Fruit fly (Drosophila melanogaster) whole organism, prepupa: ENCODE results near the gene CG31709.

Source experiments
- CG11762 ChIP-seq: fragments of 200-800 bp; sonication (Bioruptor generic); optimal IDR thresholded peaks from 3 replicates; lab custom pipeline; 2016; ENCODE audit warnings: missing biosample characterization, missing genetic modification characterization; ENCODE audit not compliant: insufficient read depth
- CG3032 ChIP-seq: fragments of 200-800 bp; optimal IDR thresholded peaks from 2 replicates; lab custom pipeline; 2019; ENCODE audit warnings: missing biosample characterization, mild to moderate bottlenecking, missing genetic modification characterization, moderate library complexity
- CG31627 ChIP-seq: fragments of 200-800 bp; sonication (Bioruptor generic); optimal IDR thresholded peaks from 3 replicates; lab custom pipeline; 2016; ENCODE audit warnings: missing biosample characterization, missing genetic modification characterization
- CG32006 ChIP-seq: fragments of 200-800 bp; sonication (Bioruptor generic); optimal IDR thresholded peaks from 3 replicates; lab custom pipeline; 2017; ENCODE audit warnings: missing biosample characterization, mild to moderate bottlenecking, missing genetic modification characterization
- CG3919 ChIP-seq: fragments of 200-800 bp; sonication (Bioruptor generic); optimal IDR thresholded peaks from 3 replicates; lab custom pipeline; 2016; ENCODE audit warnings: missing biosample characterization, missing genetic modification characterization
- CG4318 ChIP-seq: fragments of 200-800 bp; sonication (Bioruptor generic); optimal IDR thresholded peaks from 3 replicates; lab custom pipeline; 2017; ENCODE audit warnings: missing biosample characterization, mild to moderate bottlenecking, missing genetic modification characterization
- CG6163 ChIP-seq: fragments of 200-800 bp; sonication (Bioruptor generic); IDR thresholded peaks from 3 replicates; pipeline ENCODE4 v1.3.6; 2022; ENCODE audit warnings: missing biosample characterization, missing genetic modification characterization
- CG6276 ChIP-seq: fragments of 200-800 bp; sonication (Bioruptor generic); optimal IDR thresholded peaks from 2 replicates; lab custom pipeline; 2017; ENCODE audit warnings: missing biosample characterization, mild to moderate bottlenecking, missing genetic modification characterization
- CG6808 ChIP-seq: fragments of 200-800 bp; sonication (Bioruptor generic); optimal IDR thresholded peaks from 3 replicates; lab custom pipeline; 2017; ENCODE audit warnings: missing biosample characterization, missing genetic modification characterization, mild to moderate bottlenecking, moderate library complexity, missing genetic modification reagents
- CG6854 ChIP-seq: fragments of 200-800 bp; sonication (Bioruptor generic); optimal IDR thresholded peaks from 2 replicates; lab custom pipeline; 2017; ENCODE audit warnings: missing biosample characterization, mild to moderate bottlenecking, missing genetic modification characterization
- CG7368 ChIP-seq: fragments of 200-800 bp; sonication (Bioruptor generic); optimal IDR thresholded peaks from 3 replicates; lab custom pipeline; 2016; ENCODE audit warnings: missing biosample characterization, missing genetic modification characterization
- CG8119 ChIP-seq: fragments of 200-800 bp; sonication (Bioruptor generic); IDR thresholded peaks from 3 replicates; pipeline ENCODE4 v1.3.6; 2022; ENCODE audit warnings: missing biosample characterization, missing genetic modification characterization
- CG8319 ChIP-seq: fragments of 200-800 bp; sonication (Bioruptor generic); optimal IDR thresholded peaks from 3 replicates; lab custom pipeline; 2016; ENCODE audit warnings: missing biosample characterization, missing genetic modification characterization
- Eip78C ChIP-seq: fragments of 200-800 bp; sonication (Bioruptor generic); peaks from one replicate; lab custom pipeline; 2016; ENCODE audit warnings: missing biosample characterization, missing genetic modification characterization
- Ets96B ChIP-seq: fragments of 200-800 bp; optimal IDR thresholded peaks from 2 replicates; lab custom pipeline; 2019; ENCODE audit warnings: missing biosample characterization, mild to moderate bottlenecking, missing genetic modification characterization, moderate library complexity
- Gug ChIP-seq: fragments of 200-800 bp; sonication (Bioruptor generic); IDR thresholded peaks from 2 replicates; pipeline ENCODE4 v1.3.6; 2022; ENCODE audit warnings: missing biosample characterization, missing genetic modification characterization
- Hr38 ChIP-seq: sonication (Bioruptor generic); optimal IDR thresholded peaks from 2 replicates; lab custom pipeline; 2016; ENCODE audit warnings: missing biosample characterization, missing genetic modification characterization
- Hr39 ChIP-seq: fragments of 200-800 bp; sonication (Bioruptor generic); optimal IDR thresholded peaks from 2 replicates; lab custom pipeline; 2016; ENCODE audit warnings: missing biosample characterization, missing genetic modification characterization
- Hr4 ChIP-seq: fragments of 200-800 bp; sonication (Bioruptor generic); optimal IDR thresholded peaks from 3 replicates; lab custom pipeline; 2016; ENCODE audit warnings: missing biosample characterization, missing genetic modification characterization
- Met ChIP-seq: fragments of 200-800 bp; sonication (Bioruptor generic); optimal IDR thresholded peaks from 3 replicates; lab custom pipeline; 2016; ENCODE audit warnings: missing biosample characterization, missing genetic modification characterization
- OdsH ChIP-seq: fragments of 200-800 bp; sonication (Bioruptor generic); optimal IDR thresholded peaks from 3 replicates; lab custom pipeline; 2016; ENCODE audit warnings: missing biosample characterization, missing genetic modification characterization
- Sox14 ChIP-seq: fragments of 200-800 bp; sonication (Bioruptor generic); optimal IDR thresholded peaks from 3 replicates; lab custom pipeline; 2016; ENCODE audit warnings: missing biosample characterization, missing genetic modification characterization
- Sox15 ChIP-seq: fragments of 200-800 bp; sonication (Bioruptor generic); optimal IDR thresholded peaks from 3 replicates; lab custom pipeline; 2016; ENCODE audit warnings: missing biosample characterization, missing genetic modification characterization
- achi ChIP-seq: fragments of 200-800 bp; sonication (Bioruptor generic); optimal IDR thresholded peaks from 3 replicates; lab custom pipeline; 2016; ENCODE audit warnings: missing biosample characterization, missing genetic modification characterization
- acj6 ChIP-seq: fragments of 200-800 bp; sonication (Bioruptor generic); optimal IDR thresholded peaks from 3 replicates; lab custom pipeline; 2016; ENCODE audit warnings: missing biosample characterization, missing genetic modification characterization
- dac ChIP-seq: fragments of 200-800 bp; sonication (Bioruptor generic); optimal IDR thresholded peaks from 2 replicates; lab custom pipeline; 2017; ENCODE audit warnings: missing biosample characterization, mild to moderate bottlenecking, missing genetic modification characterization
- dsx ChIP-seq: fragments of 200-800 bp; optimal IDR thresholded peaks from 3 replicates; lab custom pipeline; 2019; ENCODE audit warnings: missing biosample characterization, mild to moderate bottlenecking, missing genetic modification characterization, moderate library complexity; ENCODE audit not compliant: poor library complexity, severe bottlenecking
- eg ChIP-seq: fragments of 200-800 bp; sonication (Bioruptor generic); IDR thresholded peaks from 3 replicates; pipeline ENCODE4 v1.3.6; 2022; ENCODE audit warnings: missing biosample characterization, missing genetic modification characterization
- esn ChIP-seq: fragments of 200-800 bp; sonication (Bioruptor generic); optimal IDR thresholded peaks from 2 replicates; lab custom pipeline; 2016; ENCODE audit warnings: missing biosample characterization, mild to moderate bottlenecking, missing genetic modification characterization, moderate library complexity
- fkh ChIP-seq: fragments of 200-800 bp; sonication (Bioruptor generic); optimal IDR thresholded peaks from 3 replicates; lab custom pipeline; 2017; ENCODE audit warnings: missing biosample characterization, mild to moderate bottlenecking, missing genetic modification characterization, moderate library complexity
- lz ChIP-seq: fragments of 200-800 bp; sonication (Bioruptor generic); optimal IDR thresholded peaks from 3 replicates; lab custom pipeline; 2016; ENCODE audit warnings: missing biosample characterization, missing genetic modification characterization
- pdm3 ChIP-seq: fragments of 200-800 bp; sonication (Bioruptor generic); optimal IDR thresholded peaks from 3 replicates; lab custom pipeline; 2016; ENCODE audit warnings: missing biosample characterization, missing genetic modification characterization
- spab ChIP-seq: fragments of 200-800 bp; sonication (Bioruptor generic); optimal IDR thresholded peaks from 2 replicates; lab custom pipeline; 2017; ENCODE audit warnings: missing biosample characterization, mild to moderate bottlenecking, missing genetic modification characterization, missing genetic modification reagents
- ss ChIP-seq, 2 experiments: fragments of 200-800 bp; sonication (Bioruptor generic); optimal IDR thresholded peaks; 2 replicates in 1 of 2; 3 replicates in 1 of 2; lab custom pipeline; 2017 to 2018; ENCODE audit warnings: mild to moderate bottlenecking in 2 of 2, missing biosample characterization in 2 of 2, missing genetic modification characterization in 2 of 2, moderate library complexity in 1 of 2
- svp ChIP-seq: fragments of 200-800 bp; sonication (Bioruptor generic); peaks from one replicate; lab custom pipeline; 2016; ENCODE audit warnings: missing biosample characterization, missing genetic modification characterization
- topi ChIP-seq: fragments of 200-800 bp; sonication (Bioruptor generic); optimal IDR thresholded peaks from 3 replicates; lab custom pipeline; 2016; ENCODE audit warnings: missing biosample characterization, missing genetic modification characterization
- vri ChIP-seq: fragments of 200-800 bp; sonication (Bioruptor generic); optimal IDR thresholded peaks from 3 replicates; lab custom pipeline; 2016; ENCODE audit warnings: missing biosample characterization, mild to moderate bottlenecking, missing genetic modification characterization

Gene CG31709

dm6 chr2L:9545511-9545910 lies 33.9 kb downstream of the CG31709 start, which contains the start of gene CG13114:
CG13114 (plus strand) TSS chr2L:9545811.
- no peak for TF ChIP-seq achi (GFP tag; lab: Kevin White, UChicago)
- no peak for TF ChIP-seq OdsH (GFP tag; lab: Kevin White, UChicago)
- TF ChIP-seq CG8319 (GFP tag; lab: Kevin White, UChicago), result no peak
- no peak for TF ChIP-seq Eip78C
- no peak for TF ChIP-seq CG6808
- TF ChIP-seq Met (GFP tag; lab: Kevin White, UChicago), result no peak
- no peak for TF ChIP-seq spab (GFP tag; lab: Kevin White, UChicago)
- no peak for TF ChIP-seq Sox14
- no peak for TF ChIP-seq esn (GFP tag; lab: Kevin White, UChicago)
- TF ChIP-seq svp (GFP tag; lab: Kevin White, UChicago), result no peak

dm6 chr2L:9543871-9544270 lies 35.6 kb downstream of the CG31709 start, which contains the start of gene CG13113:
CG13113 (plus strand) TSS chr2L:9544171.
- no peak for TF ChIP-seq CG6854 (GFP tag; lab: Kevin White, UChicago)
- no peak for TF ChIP-seq CG4318 (GFP tag; lab: Kevin White, UChicago)
- no peak for TF ChIP-seq CG8119 (GFP tag; lab: Robert Waterston, UW)
- no peak for TF ChIP-seq CG6276 (GFP tag; lab: Kevin White, UChicago)
- no peak for TF ChIP-seq CG3919 (GFP tag; lab: Kevin White, UChicago)
- TF ChIP-seq OdsH (GFP tag; lab: Kevin White, UChicago), result no peak
- no peak for TF ChIP-seq svp (GFP tag; lab: Kevin White, UChicago)
- TF ChIP-seq CG6808, result no peak
- no peak for TF ChIP-seq Sox15 (GFP tag; lab: Kevin White, UChicago)
- no peak for TF ChIP-seq fkh
- TF ChIP-seq CG11762 (GFP tag; lab: Kevin White, UChicago), result no peak
- TF ChIP-seq vri, result no peak
- no peak for TF ChIP-seq topi (GFP tag; lab: Kevin White, UChicago)
- TF ChIP-seq CG6163 (GFP tag; lab: Robert Waterston, UW), result no peak
- no peak for TF ChIP-seq Ets96B (tag; lab: Kevin White, UChicago)
- no peak for TF ChIP-seq acj6
- no peak for TF ChIP-seq CG32006 (GFP tag; lab: Kevin White, UChicago)
- no peak for TF ChIP-seq dac (GFP tag; lab: Kevin White, UChicago)

dm6 chr2L:9542578-9542977 lies 36.9 kb downstream of the CG31709 start, which contains the start of gene Cpr30B:
Cpr30B (plus strand) TSS chr2L:9542878.
- TF ChIP-seq eg (GFP tag; lab: Robert Waterston, UW) (0 out of 3 replicates have a peak, but pooled peaks have one; percentile 9), fkh (no peak)

- no peak for TF ChIP-seq dac (GFP tag; lab: Kevin White, UChicago)
- no peak for TF ChIP-seq dsx (GFP tag; lab: Kevin White, UChicago)
- no peak for TF ChIP-seq Sox15 (GFP tag; lab: Kevin White, UChicago)
- no peak for TF ChIP-seq lz (GFP tag; lab: Kevin White, UChicago)
- no peak for TF ChIP-seq Met (GFP tag; lab: Kevin White, UChicago)
- no peak for TF ChIP-seq CG7368 (GFP tag; lab: Kevin White, UChicago)
- TF ChIP-seq CG6163 (GFP tag; lab: Robert Waterston, UW), result no peak
- no peak for TF ChIP-seq CG3032 (tag; lab: Kevin White, UChicago)
- no peak for TF ChIP-seq pdm3 (GFP tag; lab: Kevin White, UChicago)
- TF ChIP-seq CG4318 (GFP tag; lab: Kevin White, UChicago), result no peak
- TF ChIP-seq spab (GFP tag; lab: Kevin White, UChicago), result no peak
- TF ChIP-seq Hr4 (GFP tag; lab: Kevin White, UChicago), result no peak
- TF ChIP-seq OdsH (GFP tag; lab: Kevin White, UChicago), result no peak
- no peak for TF ChIP-seq Hr38
- no peak for TF ChIP-seq CG31627
- no peak for TF ChIP-seq Gug (GFP tag; lab: Robert Waterston, UW)
- TF ChIP-seq CG6854 (GFP tag; lab: Kevin White, UChicago), result no peak
- TF ChIP-seq ss (GFP tag; optimal IDR thresholded peaks at IDR 0.05; lab: Kevin White, UChicago), result no peak
- TF ChIP-seq Hr39 (GFP tag; lab: Kevin White, UChicago), result no peak
- TF ChIP-seq eg (GFP tag; lab: Robert Waterston, UW), result no peak
Measured at dm6 chr2L:9539988-9540573, 39.4 kb downstream of the CG31709 start, which contains the start of gene CG17855. CG17855 (plus strand) TSS chr2L:9540523.
